Fruit fly (Drosophila melanogaster) whole organism, larva: ENCODE measurements around the gene Pfdn2.

Source experiments
- noc ChIP-seq: fragments of 200-800 bp; sonication (Bioruptor generic); optimal IDR thresholded peaks from 3 replicates; lab custom pipeline; 2019; ENCODE audit warnings: missing biosample characterization, mild to moderate bottlenecking, missing genetic modification characterization, moderate library complexity

Gene Pfdn2

dm6 chr3L:11033327-11033975, 40.7 kb downstream of the Pfdn2 start:
- no peak for TF ChIP-seq noc (tag; lab: Kevin White, UChicago)

dm6 chr3L:11031784-11032183, 42.4 kb downstream of the Pfdn2 start:
- no peak for TF ChIP-seq noc (tag; lab: Kevin White, UChicago)

DNA sequence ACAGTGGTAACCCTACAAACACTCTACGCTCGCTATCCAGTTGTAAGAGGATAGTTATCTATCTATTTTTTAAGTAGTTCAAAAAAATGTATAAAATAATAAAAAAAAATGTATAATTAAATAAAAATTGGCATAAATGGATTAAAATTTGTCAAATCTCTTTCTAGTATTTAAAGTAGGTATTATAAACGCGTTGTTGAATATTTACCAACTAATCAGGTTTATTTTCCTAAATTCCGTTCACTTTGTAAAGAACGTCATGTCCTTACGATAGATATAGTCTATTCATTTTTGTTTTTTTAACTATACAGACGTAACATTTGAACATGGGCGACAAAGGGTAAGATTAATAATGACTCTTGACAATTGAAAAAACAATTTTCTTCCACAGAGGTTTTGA, 46.9 kb downstream of the Pfdn2 start, which contains the start of gene CG32081:
CG32081 (plus strand) TSS at position 301 of the 400 bp plus-strand sequence.
- no peak for TF ChIP-seq noc (tag; lab: Kevin White, UChicago)

DNA sequence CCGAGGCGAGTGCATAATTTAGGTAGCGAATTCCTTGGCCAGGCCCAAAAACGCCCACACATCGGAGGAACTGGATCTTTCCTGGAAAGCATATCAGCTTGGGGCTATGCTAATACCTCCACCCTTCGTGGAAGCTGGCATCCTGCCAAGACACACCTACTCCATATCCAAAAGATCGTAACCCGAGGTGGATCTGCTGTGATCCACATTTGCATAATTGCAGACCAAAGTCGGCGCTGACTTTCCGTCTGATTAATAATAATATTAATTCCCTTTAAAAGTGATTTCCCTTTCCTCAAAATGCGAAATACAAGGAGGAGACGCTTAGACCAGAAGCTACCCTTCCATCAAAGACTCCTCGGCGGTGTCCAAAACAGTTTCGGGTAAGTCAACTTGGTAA, 48.9 kb downstream of the Pfdn2 start, which contains the start of gene CG32079:
CG32079 (plus strand) TSS at position 301 of the 400 bp plus-strand sequence.
- no peak for TF ChIP-seq noc (tag; lab: Kevin White, UChicago)
